Fruit fly (Drosophila melanogaster): Measurements from ENCODE around the gene Jhbp15.

Jhbp15 gene

DNA sequence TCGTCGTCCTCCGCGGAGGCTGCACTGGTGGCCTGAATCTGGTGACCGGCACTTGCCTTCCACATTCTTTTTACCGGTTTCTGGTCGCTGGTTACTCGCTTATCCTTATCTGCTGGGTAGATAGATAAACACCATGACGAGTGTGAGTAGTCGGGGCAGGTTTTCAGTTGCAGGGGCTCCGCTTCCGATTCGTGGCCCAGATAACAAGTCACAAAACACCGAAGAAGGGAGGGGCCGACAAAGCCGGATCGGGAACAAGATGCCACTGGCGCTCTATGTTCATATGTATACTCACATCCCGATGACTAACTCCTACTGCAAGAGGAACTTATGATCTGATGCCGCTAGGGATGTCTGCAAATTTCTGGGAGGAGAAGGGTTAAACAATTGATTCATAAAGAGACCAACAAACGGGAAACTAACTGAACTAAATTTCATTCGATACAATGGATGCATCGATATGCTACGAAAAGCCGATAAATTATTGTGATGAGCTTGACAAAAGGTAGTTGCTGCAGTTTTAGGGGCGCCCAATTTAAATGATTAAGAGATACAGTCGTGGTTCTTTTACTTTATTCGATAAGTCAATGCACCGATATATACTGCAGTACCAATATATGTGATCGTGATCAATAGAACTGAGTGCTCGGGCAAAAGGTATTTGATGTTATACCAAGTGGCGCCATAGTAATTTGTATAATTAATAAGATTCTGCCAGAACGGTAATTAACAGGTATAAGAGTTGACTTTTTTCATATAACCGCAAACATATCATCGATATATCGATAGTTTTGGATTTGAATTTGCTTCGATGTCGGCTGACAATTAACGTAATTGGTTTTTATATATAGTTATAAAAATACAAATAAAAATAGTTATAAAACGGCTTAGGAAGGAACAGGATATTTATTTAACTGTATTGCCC, 13.5 kb upstream of the Jhbp15 start, which contains the start of gene Cortactin:
Gene Cortactin, minus strand, starts transcription at position 472 of the 925 bp plus-strand sequence.
- TF ChIP-seq HLH106 (tag; optimal IDR thresholded peaks at IDR 0.05) (no peak), CG9705 (GFP tag; optimal IDR thresholded peaks at IDR 0.05) (no peak), tai (GFP tag; optimal IDR thresholded peaks at IDR 0.05) (no peak), woc (GFP tag; optimal IDR thresholded peaks at IDR 0.05) (no peak), pan (optimal IDR thresholded peaks at IDR 0.05) (no peak), N (GFP tag; optimal IDR thresholded peaks at IDR 0.05) (no peak), Hnf4 (GFP tag; optimal IDR thresholded peaks at IDR 0.05) (peak; percentile 11), rgr (GFP tag; optimal IDR thresholded peaks at IDR 0.05) (no peak), br (GFP tag; optimal IDR thresholded peaks at IDR 0.05) (no peak), Myc (optimal IDR thresholded peaks at IDR 0.05) (peak; percentile 37), Sp1 (GFP tag; optimal IDR thresholded peaks at IDR 0.05) (no peak), CG32264 (GFP tag; optimal IDR thresholded peaks at IDR 0.05) (no peak), usp (GFP tag; optimal IDR thresholded peaks at IDR 0.05) (no peak), dl (GFP tag; optimal IDR thresholded peaks at IDR 0.05; ENCODE audit: insufficient read depth in 1 of 2, partially characterized antibody in 2 of 2) (peak; percentile 4 to 44), Hr83 (GFP tag; optimal IDR thresholded peaks at IDR 0.05; ENCODE audit: poor library complexity, severe bottlenecking) (peak; percentile 10), fru (GFP tag; optimal IDR thresholded peaks at IDR 0.05) (no peak), OdsH (GFP tag; optimal IDR thresholded peaks at IDR 0.05) (no peak), Dif (GFP tag; optimal IDR thresholded peaks at IDR 0.05; ENCODE audit: partially characterized antibody) (peak; percentile 91), jim (GFP tag; optimal IDR thresholded peaks at IDR 0.05) (no peak), CrebA (GFP tag; optimal IDR thresholded peaks at IDR 0.05; ENCODE audit: borderline replicate concordance) (no peak), Jra (GFP tag; optimal IDR thresholded peaks at IDR 0.05) (peak; percentile 27), Rel (GFP tag; optimal IDR thresholded peaks at IDR 0.05) (no peak), Rel (tag; optimal IDR thresholded peaks at IDR 0.05) (no peak), dmrt93B (GFP tag; optimal IDR thresholded peaks at IDR 0.05) (no peak), sage (GFP tag; optimal IDR thresholded peaks at IDR 0.05) (no peak), brk (GFP tag; optimal IDR thresholded peaks at IDR 0.05) (no peak), foxo (GFP tag; optimal IDR thresholded peaks at IDR 0.05) (no peak), Hr78 (GFP tag; optimal IDR thresholded peaks at IDR 0.05) (no peak), Dfd (GFP tag; optimal IDR thresholded peaks at IDR 0.05) (no peak), sv (GFP tag; optimal IDR thresholded peaks at IDR 0.05) (no peak), lola (GFP tag; optimal IDR thresholded peaks at IDR 0.05) (no peak), ey (GFP tag; optimal IDR thresholded peaks at IDR 0.05) (no peak), Mio (GFP tag; optimal IDR thresholded peaks at IDR 0.05) (no peak), GATAd (GFP tag; optimal IDR thresholded peaks at IDR 0.05) (no peak), psq (GFP tag; optimal IDR thresholded peaks at IDR 0.05) (no peak)

DNA sequence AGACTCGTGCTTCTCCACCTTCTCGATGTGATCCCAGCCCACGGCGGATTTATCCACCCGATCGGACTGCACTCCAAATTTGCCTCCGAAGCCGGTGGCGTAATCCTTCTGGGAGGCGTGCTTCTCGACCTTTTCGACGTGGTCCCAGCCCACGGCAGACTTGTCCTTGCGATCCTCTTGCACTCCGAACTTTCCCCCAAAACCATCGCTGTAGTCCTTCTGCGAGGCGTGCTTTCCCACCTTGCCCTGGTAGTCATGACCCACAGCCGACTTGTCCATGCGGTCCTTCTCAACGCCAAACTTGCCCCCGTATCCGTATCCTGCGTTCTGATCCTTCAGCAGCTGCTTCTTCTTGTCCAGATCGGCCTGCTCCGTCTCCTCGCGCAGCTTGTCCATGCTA, 12.7 kb upstream of the Jhbp15 start:
- no peak for TF ChIP-seq dl (GFP tag; optimal IDR thresholded peaks at IDR 0.05; ENCODE audit: insufficient read depth in 1 of 2, partially characterized antibody in 2 of 2)
- TF ChIP-seq CrebA (GFP tag; optimal IDR thresholded peaks at IDR 0.05; ENCODE audit: borderline replicate concordance): no peak
- no peak for TF ChIP-seq lola (GFP tag; optimal IDR thresholded peaks at IDR 0.05)
- no peak for TF ChIP-seq usp (GFP tag; optimal IDR thresholded peaks at IDR 0.05)
- TF ChIP-seq tai (GFP tag; optimal IDR thresholded peaks at IDR 0.05): no peak
- TF ChIP-seq GATAd (GFP tag; optimal IDR thresholded peaks at IDR 0.05): no peak
- no peak for TF ChIP-seq sage (GFP tag; optimal IDR thresholded peaks at IDR 0.05)
- TF ChIP-seq Dfd (GFP tag; optimal IDR thresholded peaks at IDR 0.05): no peak
- no peak for TF ChIP-seq Jra (GFP tag; optimal IDR thresholded peaks at IDR 0.05)
- no peak for TF ChIP-seq foxo (GFP tag; optimal IDR thresholded peaks at IDR 0.05)
- TF ChIP-seq Hr78 (GFP tag; optimal IDR thresholded peaks at IDR 0.05): no peak

All from whole organism, wandering third instar larva.